Worm (Caenorhabditis elegans) whole organism, L4/young adult: ENCODE results near the gene gcy-29.

ENCODE experiments used
- W03F9.2 ChIP-seq: fragments of 150-350 bp; optimal IDR thresholded peaks from 2 replicates; lab custom pipeline; 2014; ENCODE audit warnings: missing biosample characterization, missing genetic modification characterization
- dao-5 ChIP-seq: sonication (generic microtip); optimal IDR thresholded peaks from 2 replicates; lab custom pipeline; 2016; ENCODE audit warnings: missing genotype, missing genetic modification characterization, moderate library complexity, missing compliant biosample characterization
- him-1 ChIP-seq: sonication (generic microtip); optimal IDR thresholded peaks from 2 replicates; lab custom pipeline; 2016; ENCODE audit warnings: missing genotype, missing genetic modification reagents, missing genetic modification characterization, missing compliant biosample characterization

The gcy-29 gene

ce11 chrII:14523645-14524223 is 24.9 kb downstream of the gcy-29 start, which contains the start of gene pot-2:
Gene pot-2 (plus strand): TSS chrII:14524173.
- TF ChIP-seq dao-5 (tag; lab: Kevin White, UChicago), result no peak

ce11 chrII:14523070-14523572 is 25.5 kb downstream of the gcy-29 start, which contains the start of gene btb-20:
Gene btb-20 (minus strand): TSS chrII:14523522.
- TF ChIP-seq W03F9.2 (tag; lab: Kevin White, UChicago) (no peak), him-1 (tag; lab: Kevin White, UChicago) (no peak), dao-5 (tag; lab: Kevin White, UChicago) (no peak)

- TF ChIP-seq W03F9.2 (tag; lab: Kevin White, UChicago) (no peak), dao-5 (tag; lab: Kevin White, UChicago) (no peak), him-1 (tag; lab: Kevin White, UChicago) (no peak)
Observed at ce11 chrII:14522037-14522436, 26.6 kb downstream of the gcy-29 start, which contains the start of gene btb-19. Gene btb-19 (minus strand): TSS chrII:14522137.

ce11 chrII:14515017-14515416 is 33.6 kb downstream of the gcy-29 start, which contains the start of gene K10H10.9:
Gene K10H10.9 (minus strand): TSS chrII:14515117.
- TF ChIP-seq him-1 (tag; lab: Kevin White, UChicago) (no peak), W03F9.2 (tag; lab: Kevin White, UChicago) (no peak), dao-5 (tag; lab: Kevin White, UChicago) (no peak)

- no peak for TF ChIP-seq dao-5 (tag; lab: Kevin White, UChicago)
- TF ChIP-seq him-1 (tag; lab: Kevin White, UChicago), result no peak
- TF ChIP-seq W03F9.2 (tag; lab: Kevin White, UChicago), result no peak
Observed at ce11 chrII:14511189-14511588, 37.4 kb downstream of the gcy-29 start, which contains the start of gene K10H10.13. Gene K10H10.13 (minus strand): TSS chrII:14511289.

DNA sequence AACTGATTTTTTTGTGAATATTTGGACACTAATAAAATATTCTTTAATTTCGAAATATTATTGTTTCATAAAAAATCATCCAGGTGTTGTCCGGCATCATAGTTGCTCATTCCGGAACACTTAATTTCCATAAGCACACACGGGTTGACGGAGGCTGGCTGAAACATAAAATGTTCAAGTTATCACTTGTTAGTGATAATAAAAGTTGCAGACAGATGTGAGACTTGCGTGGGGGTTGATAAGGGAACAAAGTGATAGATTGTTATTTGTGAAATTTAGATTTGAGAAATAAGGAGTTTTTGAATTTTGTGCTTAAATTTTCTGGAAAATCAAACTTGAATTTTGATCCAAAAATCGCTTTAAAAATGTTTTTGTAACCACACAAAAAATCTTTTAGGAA is 38.4 kb downstream of the gcy-29 start:
- no peak for TF ChIP-seq W03F9.2 (tag; lab: Kevin White, UChicago)
- no peak for TF ChIP-seq dao-5 (tag; lab: Kevin White, UChicago)
- no peak for TF ChIP-seq him-1 (tag; lab: Kevin White, UChicago)

ce11 chrII:14507563-14507962 is 41.0 kb downstream of the gcy-29 start, which contains the start of the genes K10H10.7 and K10H10.10:
Gene K10H10.7 (minus strand): TSS chrII:14507663.
Gene K10H10.10 (plus strand): TSS chrII:14507766.
- TF ChIP-seq dao-5 (tag; lab: Kevin White, UChicago), result no peak
- no peak for TF ChIP-seq him-1 (tag; lab: Kevin White, UChicago)
- TF ChIP-seq W03F9.2 (tag; lab: Kevin White, UChicago), result no peak

- TF ChIP-seq W03F9.2 (tag; lab: Kevin White, UChicago), result no peak
- TF ChIP-seq him-1 (tag; lab: Kevin White, UChicago), result no peak
- TF ChIP-seq dao-5 (tag; lab: Kevin White, UChicago), result no peak
Observed at ce11 chrII:14506245-14506644, 42.3 kb downstream of the gcy-29 start, which contains the start of gene K10H10.12. Gene K10H10.12 (minus strand): TSS chrII:14506345.

ce11 chrII:14502997-14503396 is 45.6 kb downstream of the gcy-29 start, which contains the start of gene K10H10.6:
Gene K10H10.6 (plus strand): TSS chrII:14503297.
- TF ChIP-seq him-1 (tag; lab: Kevin White, UChicago), result no peak
- no peak for TF ChIP-seq dao-5 (tag; lab: Kevin White, UChicago)
- TF ChIP-seq W03F9.2 (tag; lab: Kevin White, UChicago), result no peak

DNA sequence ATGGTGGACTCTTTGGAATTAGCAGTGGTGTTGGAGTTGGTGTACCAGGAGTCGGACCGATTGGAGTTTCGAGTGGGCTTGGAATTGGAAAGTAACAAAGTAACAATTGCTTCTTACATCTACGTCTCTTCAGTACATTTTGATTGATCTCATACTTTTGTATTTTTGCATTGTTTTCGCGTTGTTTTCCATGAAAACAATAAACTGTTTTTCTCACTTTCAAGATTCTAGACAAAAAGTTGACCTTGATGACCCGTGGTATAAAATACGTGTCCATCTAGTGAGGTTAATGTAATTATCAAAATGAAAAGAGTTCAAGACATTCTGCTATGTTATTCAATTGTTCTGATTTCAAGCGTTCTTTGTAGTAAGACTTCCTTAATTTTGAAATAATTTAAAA is 47.1 kb downstream of the gcy-29 start, which contains the start of gene K10H10.5:
Gene K10H10.5, plus strand, starts transcription at position 301 of the 400 bp plus-strand sequence.
- TF ChIP-seq dao-5 (tag; lab: Kevin White, UChicago) (no peak), him-1 (tag; lab: Kevin White, UChicago) (no peak)

ce11 chrII:14500122-14500521 is 48.5 kb downstream of the gcy-29 start, which contains the start of gene K10H10.4:
Gene K10H10.4 (plus strand): TSS chrII:14500422.
- TF ChIP-seq W03F9.2 (tag; lab: Kevin White, UChicago) (no peak), dao-5 (tag; lab: Kevin White, UChicago) (no peak), him-1 (tag; lab: Kevin White, UChicago) (no peak)

DNA sequence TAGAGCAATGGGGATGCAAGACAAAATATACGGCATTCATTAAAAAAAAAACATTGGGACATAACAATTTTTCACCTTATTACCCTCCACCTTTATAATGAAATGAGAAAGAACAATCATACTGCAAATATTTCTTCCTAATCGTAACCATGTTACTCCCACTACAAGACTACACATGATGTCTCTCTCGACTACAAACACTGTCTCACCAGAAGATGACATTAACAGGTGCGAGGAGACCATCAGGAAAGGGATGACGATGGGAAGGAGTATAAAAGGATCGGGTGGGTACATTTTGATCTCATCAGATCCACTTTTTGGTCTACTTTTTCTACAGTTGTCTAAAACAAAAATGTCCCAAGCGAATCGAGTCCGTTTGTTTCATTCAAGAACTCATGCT is 50.7 kb downstream of the gcy-29 start, which contains the start of gene dhs-8:
Gene dhs-8, plus strand, starts transcription at position 179 of the 400 bp plus-strand sequence.
- no peak for TF ChIP-seq him-1 (tag; lab: Kevin White, UChicago)
- no peak for TF ChIP-seq dao-5 (tag; lab: Kevin White, UChicago)
- no peak for TF ChIP-seq W03F9.2 (tag; lab: Kevin White, UChicago)

ce11 chrII:14496809-14497208 is 51.8 kb downstream of the gcy-29 start:
- TF ChIP-seq dao-5 (tag; lab: Kevin White, UChicago), result peak; percentile 57
- TF ChIP-seq W03F9.2 (tag; lab: Kevin White, UChicago), result peak; percentile 21
- peak; percentile 66 for TF ChIP-seq him-1 (tag; lab: Kevin White, UChicago)
